Worm (Caenorhabditis elegans): ENCODE data around the gene clec-158.

The clec-158 gene

DNA sequence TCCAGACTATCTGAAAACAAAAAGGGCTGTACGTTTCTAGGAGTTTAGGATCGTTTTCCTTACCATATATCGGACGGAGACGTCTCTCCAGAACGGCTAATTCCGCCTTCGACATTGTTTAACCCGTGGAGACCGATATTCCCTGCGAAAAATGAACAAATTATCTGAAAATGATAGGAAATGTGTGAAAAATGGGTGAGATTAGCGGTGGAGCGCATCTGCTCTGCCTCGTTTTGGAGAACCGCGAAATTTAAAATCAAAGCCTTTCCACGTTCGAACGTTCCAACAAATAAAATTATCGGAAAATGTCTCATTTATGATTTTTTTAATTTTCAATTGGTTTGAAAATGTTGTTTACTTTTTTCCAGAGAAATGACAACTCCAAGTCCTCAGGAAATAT is 9.9 kb upstream of the clec-158 start, which contains the start of the genes cra-1 and kbp-1:
TSS of gene cra-1 (minus strand) at position 193 of the 400 bp plus-strand sequence.
TSS of gene kbp-1 (plus strand) at position 366 of the 400 bp plus-strand sequence.
- TF ChIP-seq dpl-1 (GFP tag; optimal IDR thresholded peaks at IDR 0.05): peak; percentile 82
- TF ChIP-seq R02D3.7 (tag; optimal IDR thresholded peaks at IDR 0.05): no peak
- no peak for TF ChIP-seq nhr-48 (tag; optimal IDR thresholded peaks at IDR 0.05)
- no peak for TF ChIP-seq hmg-1.1 (GFP tag; IDR thresholded peaks at IDR 0.05)
- no peak for TF ChIP-seq nhr-6 (tag; optimal IDR thresholded peaks at IDR 0.05)
- no peak for TF ChIP-seq hlh-11 (tag; optimal IDR thresholded peaks at IDR 0.05)
- peak in 1 of 2 experiments; percentile 55 for TF ChIP-seq lsy-2 (tag; optimal IDR thresholded peaks at IDR 0.05)
- no peak for TF ChIP-seq nhr-41 (GFP tag; IDR thresholded peaks at IDR 0.05)
- TF ChIP-seq ZK546.5 (tag; optimal IDR thresholded peaks at IDR 0.05): no peak
- no peak for TF ChIP-seq ceh-20 (GFP tag; IDR thresholded peaks at IDR 0.05)
- no peak for TF ChIP-seq aly-2 (tag; optimal IDR thresholded peaks at IDR 0.05)
- no peak for TF ChIP-seq vab-7 (GFP tag; IDR thresholded peaks at IDR 0.05)
- no peak for TF ChIP-seq lin-1 (GFP tag; IDR thresholded peaks at IDR 0.05)
- no peak for TF ChIP-seq daf-16 (GFP tag; optimal IDR thresholded peaks at IDR 0.05)
- TF ChIP-seq daf-16 (tag; optimal IDR thresholded peaks at IDR 0.05): no peak
- no peak for TF ChIP-seq zip-11 (GFP tag; IDR thresholded peaks at IDR 0.05)
- no peak for TF ChIP-seq lir-3 (tag; optimal IDR thresholded peaks at IDR 0.05)
- TF ChIP-seq pha-4 (GFP tag; IDR thresholded peaks at IDR 0.05): no peak
- TF ChIP-seq pha-4 (tag; optimal IDR thresholded peaks at IDR 0.05): no peak
- no peak for TF ChIP-seq saeg-2 (GFP tag; IDR thresholded peaks at IDR 0.05)
- TF ChIP-seq nhr-11 (tag; optimal IDR thresholded peaks at IDR 0.05): peak; percentile 13
- TF ChIP-seq lin-13 (GFP tag; optimal IDR thresholded peaks at IDR 0.05): no peak
- TF ChIP-seq pqm-1 (tag; optimal IDR thresholded peaks at IDR 0.05): no peak
- no peak for TF ChIP-seq cey-2 (tag; optimal IDR thresholded peaks at IDR 0.05; ENCODE audit: borderline replicate concordance, insufficient read depth)
- no peak for TF ChIP-seq Y105C5A.15 (GFP tag; IDR thresholded peaks at IDR 0.05)
- TF ChIP-seq madf-9 (GFP tag; conservative IDR thresholded peaks at IDR 0.05): no peak
- no peak for TF ChIP-seq nhr-10 (tag; optimal IDR thresholded peaks at IDR 0.05)
- no peak for TF ChIP-seq nhr-28 (tag; optimal IDR thresholded peaks at IDR 0.05)
- no peak for TF ChIP-seq Y75B8A.6 (GFP tag; IDR thresholded peaks at IDR 0.05)
- no peak for TF ChIP-seq ztf-7 (tag; optimal IDR thresholded peaks at IDR 0.05)
- no peak for TF ChIP-seq ceh-28 (tag; optimal IDR thresholded peaks at IDR 0.05)
- no peak for TF ChIP-seq F44E2.7 (GFP tag; IDR thresholded peaks at IDR 0.05)
- TF ChIP-seq tag-97 (GFP tag; IDR thresholded peaks at IDR 0.05): no peak
- no peak for TF ChIP-seq nhr-237 (tag; optimal IDR thresholded peaks at IDR 0.05)
- no peak for TF ChIP-seq Y48G9A.11 (GFP tag; IDR thresholded peaks at IDR 0.05)
- TF ChIP-seq ces-1 (GFP tag; optimal IDR thresholded peaks at IDR 0.05): no peak
- no peak for TF ChIP-seq nhr-77 (tag; optimal IDR thresholded peaks at IDR 0.05)
- TF ChIP-seq F26F4.8 (GFP tag; conservative IDR thresholded peaks at IDR 0.05): no peak
- TF ChIP-seq mxl-2 (GFP tag; conservative IDR thresholded peaks at IDR 0.05): no peak
- no peak for TF ChIP-seq egl-43 (GFP tag; IDR thresholded peaks at IDR 0.05)
- TF ChIP-seq T26A8.4 (GFP tag; IDR thresholded peaks at IDR 0.05): no peak
- no peak for TF ChIP-seq spr-1 (tag; optimal IDR thresholded peaks at IDR 0.05)
- no peak for TF ChIP-seq mdt-29 (GFP tag; IDR thresholded peaks at IDR 0.05)
- no peak for TF ChIP-seq fos-1 (tag; optimal IDR thresholded peaks at IDR 0.05)
- no peak for TF ChIP-seq zip-2 (tag; optimal IDR thresholded peaks at IDR 0.05)
- peak in 1 of 2 experiments; percentile 65 for TF ChIP-seq unc-62 (GFP tag; optimal IDR thresholded peaks at IDR 0.05 in 1 of 2)
- no peak for TF ChIP-seq unc-62 (tag; optimal IDR thresholded peaks at IDR 0.05)
- TF ChIP-seq T20F7.1 (GFP tag; optimal IDR thresholded peaks at IDR 0.05): no peak
- TF ChIP-seq daf-8 (GFP tag; IDR thresholded peaks at IDR 0.05): no peak
- no peak for TF ChIP-seq jun-1 (tag; optimal IDR thresholded peaks at IDR 0.05)
- no peak for TF ChIP-seq rbr-2 (tag; optimal IDR thresholded peaks at IDR 0.05)
- 0 out of 2 replicates have a peak, but pooled peaks have one; percentile 10 for TF ChIP-seq dmd-6 (GFP tag; IDR thresholded peaks at IDR 0.05)
- TF ChIP-seq lin-38 (GFP tag; IDR thresholded peaks at IDR 0.05): peak; percentile 91
- no peak for TF ChIP-seq mdl-1 (tag; optimal IDR thresholded peaks at IDR 0.05)

Measured in whole organism, L4 larva.